Worm (Caenorhabditis elegans): ENCODE measurements around the gene F18A11.3.

DNA sequence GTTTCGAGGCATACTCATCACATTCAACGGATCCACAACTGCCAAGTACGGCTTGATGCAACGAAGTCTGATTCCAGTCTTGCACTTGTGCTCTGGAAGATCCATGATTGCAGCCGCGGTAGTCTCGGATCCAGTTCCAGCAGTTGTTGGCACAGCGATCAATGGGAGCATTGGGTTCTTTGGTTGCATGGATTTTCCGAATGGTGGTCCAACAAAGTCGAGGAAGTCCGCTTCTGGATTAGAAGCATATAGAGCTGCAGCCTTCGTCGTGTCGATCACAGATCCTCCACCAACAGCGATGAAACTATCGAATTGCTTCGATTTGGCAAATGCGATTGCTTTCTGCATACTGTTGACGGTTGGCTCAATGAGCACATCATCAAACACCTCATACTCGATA, 41.3 kb downstream of the F18A11.3 start:
- TF ChIP-seq nhr-10 (tag; optimal IDR thresholded peaks at IDR 0.05), result no peak
- no peak for TF ChIP-seq unc-39 (tag; optimal IDR thresholded peaks at IDR 0.05)
- TF ChIP-seq lsy-2 (tag; optimal IDR thresholded peaks at IDR 0.05), result no peak
- no peak for TF ChIP-seq lin-39 (tag; optimal IDR thresholded peaks at IDR 0.05)
- TF ChIP-seq ama-1 (optimal IDR thresholded peaks at IDR 0.05), result no peak
- TF ChIP-seq ztf-11 (tag; optimal IDR thresholded peaks at IDR 0.05), result no peak
- no peak for TF ChIP-seq fos-1 (tag; optimal IDR thresholded peaks at IDR 0.05)
- TF ChIP-seq nhr-21 (tag; optimal IDR thresholded peaks at IDR 0.05), result no peak
- TF ChIP-seq mab-5 (tag; optimal IDR thresholded peaks at IDR 0.05), result no peak
- no peak for TF ChIP-seq nhr-23 (tag; optimal IDR thresholded peaks at IDR 0.05)
- TF ChIP-seq aly-2 (tag; optimal IDR thresholded peaks at IDR 0.05), result no peak
- TF ChIP-seq mdl-1 (tag; optimal IDR thresholded peaks at IDR 0.05), result no peak
- TF ChIP-seq elt-1 (tag; optimal IDR thresholded peaks at IDR 0.05), result no peak

Measured in whole organism, L2 larva.